Fruit fly (Drosophila melanogaster) whole organism, embryonic: ENCODE measurements around the gene pes.

Experiments used
- CG10147 ChIP-seq: fragments of 200-800 bp; sonication (Bioruptor generic); optimal IDR thresholded peaks from 2 replicates; lab custom pipeline; 2019; ENCODE audit warnings: missing biosample characterization, mild to moderate bottlenecking, missing genetic modification characterization, moderate library complexity
- CG11504 ChIP-seq: fragments of 200-800 bp; sonication (Bioruptor generic); optimal IDR thresholded peaks from 3 replicates; lab custom pipeline; 2019; ENCODE audit warnings: missing biosample characterization, mild to moderate bottlenecking, missing genetic modification characterization, moderate library complexity
- CG12769 ChIP-seq: fragments of 200-800 bp; sonication (Bioruptor generic); optimal IDR thresholded peaks from 2 replicates; lab custom pipeline; 2019; ENCODE audit warnings: missing biosample characterization, mild to moderate bottlenecking, missing genetic modification characterization, moderate library complexity
- CG2678 ChIP-seq: fragments of 200-800 bp; sonication (Bioruptor generic); optimal IDR thresholded peaks from 3 replicates; lab custom pipeline; 2019; ENCODE audit warnings: missing biosample characterization, mild to moderate bottlenecking, missing genetic modification characterization, moderate library complexity
- CG2875 ChIP-seq: fragments of 200-800 bp; sonication (Bioruptor generic); optimal IDR thresholded peaks from 2 replicates; lab custom pipeline; 2017; ENCODE audit warnings: missing biosample characterization, mild to moderate bottlenecking, missing genetic modification characterization, missing genetic modification reagents
- CG31441 ChIP-seq: fragments of 200-800 bp; sonication (Bioruptor generic); IDR thresholded peaks from 2 replicates; pipeline ENCODE4 v1.3.6; 2022; ENCODE audit warnings: missing biosample characterization, missing genetic modification characterization
- CG8290 ChIP-seq, 3 experiments: fragments of 200-800 bp; sonication (Bioruptor generic); optimal IDR thresholded peaks; 2 replicates each; lab custom pipeline; 2016 to 2019; ENCODE audit warnings: missing biosample characterization in 3 of 3, missing genetic modification characterization in 3 of 3, mild to moderate bottlenecking in 2 of 3, moderate library complexity in 1 of 3
- CG8478 ChIP-seq: fragments of >200 bp; optimal IDR thresholded peaks from 2 replicates; lab custom pipeline; 2018
- Drgx ChIP-seq: fragments of 200-800 bp; sonication (Bioruptor generic); IDR thresholded peaks from 2 replicates; pipeline ENCODE4 v1.3.6; 2022; ENCODE audit warnings: missing biosample characterization, missing genetic modification characterization
- Fer1 ChIP-seq: fragments of 200-800 bp; sonication (Bioruptor generic); optimal IDR thresholded peaks from 2 replicates; lab custom pipeline; 2017; ENCODE audit warnings: missing biosample characterization, mild to moderate bottlenecking, missing genetic modification characterization
- HmgD ChIP-seq: fragments of 200-800 bp; sonication (Bioruptor generic); optimal IDR thresholded peaks from 3 replicates; lab custom pipeline; 2016; ENCODE audit warnings: missing biosample characterization, missing genetic modification characterization
- Hr51 ChIP-seq, 2 experiments: fragments of 200-800 bp; sonication (Bioruptor generic); optimal IDR thresholded peaks; 2 replicates in 1 of 2; 3 replicates in 1 of 2; lab custom pipeline; 2016 to 2018; ENCODE audit warnings: missing biosample characterization in 2 of 2, missing genetic modification characterization in 2 of 2, mild to moderate bottlenecking in 1 of 2, moderate library complexity in 1 of 2
- Med ChIP-seq: fragments of 200-800 bp; sonication (Bioruptor generic); peaks from one replicate; lab custom pipeline; 2016; ENCODE audit warnings: missing biosample characterization, missing genetic modification characterization, mild to moderate bottlenecking, inconsistent platforms, moderate library complexity
- bigmax ChIP-seq: fragments of 200-800 bp; sonication (Bioruptor generic); optimal IDR thresholded peaks from 2 replicates; lab custom pipeline; 2018; ENCODE audit warnings: missing biosample characterization, mild to moderate bottlenecking, missing genetic modification characterization
- danr ChIP-seq: fragments of 200-800 bp; sonication (Bioruptor generic); IDR thresholded peaks from 2 replicates; pipeline ENCODE4 v1.3.6; 2022; ENCODE audit warnings: missing biosample characterization, missing genetic modification characterization
- dmrt99B ChIP-seq: fragments of 200-800 bp; sonication (Bioruptor generic); optimal IDR thresholded peaks from 2 replicates; lab custom pipeline; 2018; ENCODE audit warnings: missing biosample characterization, mild to moderate bottlenecking, missing genetic modification characterization, moderate library complexity
- gem ChIP-seq: fragments of 200-800 bp; sonication (Bioruptor generic); optimal IDR thresholded peaks from 2 replicates; lab custom pipeline; 2019; ENCODE audit warnings: missing biosample characterization, mild to moderate bottlenecking, missing genetic modification characterization, moderate library complexity
- pita ChIP-seq: fragments of 200-800 bp; sonication (Bioruptor generic); optimal IDR thresholded peaks from 2 replicates; lab custom pipeline; 2017; ENCODE audit warnings: missing biosample characterization, mild to moderate bottlenecking, missing genetic modification characterization
- psq ChIP-seq: fragments of 200-800 bp; sonication (Bioruptor generic); optimal IDR thresholded peaks from 2 replicates; lab custom pipeline; 2017; ENCODE audit warnings: missing biosample characterization, missing genetic modification characterization
- pzg ChIP-seq: fragments of 200-800 bp; sonication (Bioruptor generic); optimal IDR thresholded peaks from 3 replicates; lab custom pipeline; 2018; ENCODE audit warnings: missing biosample characterization, mild to moderate bottlenecking, missing genetic modification characterization, moderate library complexity
- row ChIP-seq: fragments of 200-800 bp; sonication (Bioruptor generic); IDR thresholded peaks from 3 replicates; pipeline ENCODE4 v1.3.6; 2022; ENCODE audit warnings: missing biosample characterization, missing genetic modification characterization
- schlank ChIP-seq: fragments of 200-800 bp; sonication (Bioruptor generic); optimal IDR thresholded peaks from 2 replicates; lab custom pipeline; 2018; ENCODE audit warnings: missing biosample characterization, mild to moderate bottlenecking, missing genetic modification characterization
- sim ChIP-seq: fragments of 200-800 bp; sonication (Bioruptor generic); IDR thresholded peaks from 2 replicates; pipeline ENCODE4 v1.3.6; 2022; ENCODE audit warnings: missing biosample characterization, missing genetic modification characterization
- ttk ChIP-seq: fragments of 200-800 bp; sonication (Bioruptor generic); IDR thresholded peaks from 2 replicates; pipeline ENCODE4 v2.1.2; 2022; ENCODE audit warnings: missing biosample characterization, missing genetic modification characterization
- unpg ChIP-seq: fragments of 200-800 bp; sonication (Bioruptor generic); optimal IDR thresholded peaks from 3 replicates; lab custom pipeline; 2018; ENCODE audit warnings: missing biosample characterization, mild to moderate bottlenecking, missing genetic modification characterization, moderate library complexity

Gene pes

dm6 chr2L:7938488-7938887 is 55.5 kb downstream of the pes start:
- peak; percentile 2 for TF ChIP-seq CG2678
- peak; percentile 36 for TF ChIP-seq gem
- TF ChIP-seq ttk (GFP tag; lab: Robert Waterston, UW) = no peak
- TF ChIP-seq schlank = no peak
- no peak for TF ChIP-seq HmgD
- TF ChIP-seq pita (GFP tag; lab: Kevin White, UChicago) = no peak
- TF ChIP-seq CG10147 (GFP tag; lab: Kevin White, UChicago) = no peak
- peak; percentile 10 for TF ChIP-seq unpg (GFP tag; lab: Kevin White, UChicago)
- peak; percentile 78 for TF ChIP-seq Drgx (GFP tag; lab: Robert Waterston, UW)
- peak; percentile 21 for TF ChIP-seq Med
- no peak for TF ChIP-seq bigmax (GFP tag; lab: Kevin White, UChicago)
- no peak for TF ChIP-seq CG12769
- no peak for TF ChIP-seq Fer1
- TF ChIP-seq row (GFP tag; lab: Robert Waterston, UW) = 0 out of 3 replicates have a peak, but pooled peaks have one; percentile 16
- TF ChIP-seq Hr51 (GFP tag; optimal IDR thresholded peaks at IDR 0.05; lab: Kevin White, UChicago) = peak in 1 of 2 experiments; percentile 45
- TF ChIP-seq pzg = no peak
- no peak for TF ChIP-seq danr (GFP tag; lab: Robert Waterston, UW)
- TF ChIP-seq CG11504 (tag; lab: Kevin White, UChicago) = peak; percentile 23
- no peak for TF ChIP-seq psq (GFP tag; lab: Kevin White, UChicago)
- TF ChIP-seq CG8290 (GFP tag; optimal IDR thresholded peaks at IDR 0.05; lab: Kevin White, UChicago) = no peak
- no peak for TF ChIP-seq CG8290 (tag; optimal IDR thresholded peaks at IDR 0.05; lab: Kevin White, UChicago)
- TF ChIP-seq CG8478 (lab: Kevin White, UChicago) = no peak
- no peak for TF ChIP-seq sim (GFP tag; lab: Robert Waterston, UW)
- 0 out of 2 replicates have a peak, but pooled peaks have one; percentile 10 for TF ChIP-seq CG31441 (GFP tag; lab: Robert Waterston, UW)
- TF ChIP-seq CG2875 = no peak
- TF ChIP-seq dmrt99B = peak; percentile 32
